Worm (Caenorhabditis elegans): ENCODE data around the gene oac-11.

Gene oac-11

ce11 chrII:3878330-3878729 lies 17.6 kb upstream of the oac-11 start, which contains the start of gene srh-250:
srh-250 (plus strand) TSS chrII:3878630.
- TF ChIP-seq alr-1 (tag; optimal IDR thresholded peaks at IDR 0.05), result no peak
- TF ChIP-seq mab-5 (tag; optimal IDR thresholded peaks at IDR 0.05), result no peak
- TF ChIP-seq aly-2 (tag; optimal IDR thresholded peaks at IDR 0.05), result no peak
- no peak for TF ChIP-seq zag-1 (tag; optimal IDR thresholded peaks at IDR 0.05)
- no peak for TF ChIP-seq ztf-11 (tag; optimal IDR thresholded peaks at IDR 0.05)
- no peak for TF ChIP-seq nhr-10 (tag; optimal IDR thresholded peaks at IDR 0.05)
- no peak for TF ChIP-seq peb-1 (tag; optimal IDR thresholded peaks at IDR 0.05)
- no peak for TF ChIP-seq egl-27 (tag; optimal IDR thresholded peaks at IDR 0.05)
- no peak for TF ChIP-seq unc-55 (GFP tag; optimal IDR thresholded peaks at IDR 0.05)
- TF ChIP-seq lin-11 (tag; optimal IDR thresholded peaks at IDR 0.05), result no peak
- no peak for TF ChIP-seq ztf-1 (GFP tag; conservative IDR thresholded peaks at IDR 0.05)
- TF ChIP-seq nhr-23 (tag; optimal IDR thresholded peaks at IDR 0.05), result no peak
- TF ChIP-seq nhr-11 (tag; optimal IDR thresholded peaks at IDR 0.05), result no peak
- TF ChIP-seq ztf-4 (tag; optimal IDR thresholded peaks at IDR 0.05), result no peak
- TF ChIP-seq lsy-2 (tag; optimal IDR thresholded peaks at IDR 0.05), result no peak
- TF ChIP-seq crh-2 (tag; optimal IDR thresholded peaks at IDR 0.05), result no peak
- no peak for TF ChIP-seq nhr-21 (tag; optimal IDR thresholded peaks at IDR 0.05)

- TF ChIP-seq crh-2 (tag; optimal IDR thresholded peaks at IDR 0.05) (no peak), ztf-11 (tag; optimal IDR thresholded peaks at IDR 0.05) (no peak), lsy-2 (tag; optimal IDR thresholded peaks at IDR 0.05) (no peak), aly-2 (tag; optimal IDR thresholded peaks at IDR 0.05) (no peak), ztf-1 (GFP tag; conservative IDR thresholded peaks at IDR 0.05) (no peak), mab-5 (tag; optimal IDR thresholded peaks at IDR 0.05) (no peak), Y55F3AM.14 (GFP tag; optimal IDR thresholded peaks at IDR 0.05) (no peak), unc-39 (tag; optimal IDR thresholded peaks at IDR 0.05) (no peak), peb-1 (tag; optimal IDR thresholded peaks at IDR 0.05) (no peak), nhr-6 (tag; optimal IDR thresholded peaks at IDR 0.05) (no peak), sma-3 (GFP tag; optimal IDR thresholded peaks at IDR 0.05) (no peak), skn-1 (tag; optimal IDR thresholded peaks at IDR 0.05) (no peak), lin-11 (tag; optimal IDR thresholded peaks at IDR 0.05) (no peak), elt-1 (tag; optimal IDR thresholded peaks at IDR 0.05) (no peak)
These were observed 17.1 kb upstream of the oac-11 start, which contains the start of gene sdz-7 for ce11 chrII:3877874-3878273. sdz-7 (minus strand) TSS chrII:3877974.

DNA sequence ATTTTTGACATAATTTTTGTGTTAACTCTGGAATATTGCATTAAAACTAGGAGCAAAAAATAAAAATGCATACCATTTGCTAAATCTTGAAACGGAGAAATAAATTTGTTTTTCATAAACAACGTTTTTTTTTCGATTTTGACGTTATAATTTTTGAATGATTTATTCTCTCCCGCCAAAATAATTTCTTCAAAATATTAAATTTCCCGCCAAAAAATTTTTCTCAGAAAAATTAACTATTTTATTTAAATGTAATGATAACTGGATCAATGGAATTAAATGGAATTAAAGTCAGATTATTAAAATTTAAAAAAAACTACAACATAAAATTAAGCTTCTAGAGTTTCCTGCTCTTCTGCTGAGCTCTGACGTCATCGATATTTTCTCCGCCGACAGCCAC lies 16.4 kb upstream of the oac-11 start, which contains the start of gene nep-3:
TSS of gene nep-3 (minus strand) at position 101 of the 400 bp plus-strand sequence.
- TF ChIP-seq nhr-21 (tag; optimal IDR thresholded peaks at IDR 0.05) (no peak), unc-39 (tag; optimal IDR thresholded peaks at IDR 0.05) (no peak), nhr-10 (tag; optimal IDR thresholded peaks at IDR 0.05) (no peak), alr-1 (tag; optimal IDR thresholded peaks at IDR 0.05) (no peak)

- TF ChIP-seq nhr-12 (tag; optimal IDR thresholded peaks at IDR 0.05), result no peak
- no peak for TF ChIP-seq ZK546.5 (tag; optimal IDR thresholded peaks at IDR 0.05)
- TF ChIP-seq lin-39 (tag; optimal IDR thresholded peaks at IDR 0.05), result no peak
- no peak for TF ChIP-seq ama-1 (optimal IDR thresholded peaks at IDR 0.05)
- no peak for TF ChIP-seq ztf-4 (tag; optimal IDR thresholded peaks at IDR 0.05)
- no peak for TF ChIP-seq C34F6.9 (tag; optimal IDR thresholded peaks at IDR 0.05)
- no peak for TF ChIP-seq unc-55 (GFP tag; optimal IDR thresholded peaks at IDR 0.05)
- TF ChIP-seq nhr-129 (tag; optimal IDR thresholded peaks at IDR 0.05), result no peak
- no peak for TF ChIP-seq Y55F3AM.14 (GFP tag; optimal IDR thresholded peaks at IDR 0.05)
- TF ChIP-seq unc-62 (GFP tag; optimal IDR thresholded peaks at IDR 0.05), result no peak
- no peak for TF ChIP-seq nhr-23 (tag; optimal IDR thresholded peaks at IDR 0.05)
- no peak for TF ChIP-seq alr-1 (tag; optimal IDR thresholded peaks at IDR 0.05)
These were observed 8.9 kb upstream of the oac-11 start, which contains the start of gene oac-10 for ce11 chrII:3869601-3870000. oac-10 (plus strand) TSS chrII:3869901.

DNA sequence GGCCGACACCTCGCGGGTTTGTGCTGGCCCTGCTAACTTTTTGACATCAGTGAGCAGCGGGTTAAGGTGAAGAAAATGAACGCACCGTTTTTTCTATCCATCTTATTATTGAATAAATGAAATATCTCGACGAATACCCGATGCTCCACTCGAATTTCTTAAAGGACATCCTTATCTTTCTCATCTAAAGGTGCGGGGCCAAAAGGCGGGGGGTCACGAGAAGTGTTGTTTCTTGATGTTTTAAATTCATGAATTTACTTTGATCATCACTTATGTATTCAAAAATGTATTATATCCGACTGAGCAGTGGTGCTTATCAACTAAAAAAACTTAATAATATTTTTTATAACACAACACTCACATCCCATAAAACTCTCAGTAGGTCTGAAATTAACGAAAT lies 3.9 kb upstream of the oac-11 start, which contains the start of gene nhr-261:
TSS of gene nhr-261 (minus strand) at position 101 of the 400 bp plus-strand sequence.
- TF ChIP-seq ztf-4 (tag; optimal IDR thresholded peaks at IDR 0.05), result no peak
- TF ChIP-seq unc-39 (tag; optimal IDR thresholded peaks at IDR 0.05), result no peak
- no peak for TF ChIP-seq Y55F3AM.14 (GFP tag; optimal IDR thresholded peaks at IDR 0.05)
- no peak for TF ChIP-seq sma-3 (GFP tag; optimal IDR thresholded peaks at IDR 0.05)
- no peak for TF ChIP-seq egl-27 (tag; optimal IDR thresholded peaks at IDR 0.05)
- no peak for TF ChIP-seq unc-62 (GFP tag; optimal IDR thresholded peaks at IDR 0.05)
- no peak for TF ChIP-seq ztf-1 (GFP tag; conservative IDR thresholded peaks at IDR 0.05)
- TF ChIP-seq gmeb-1 (tag; optimal IDR thresholded peaks at IDR 0.05), result no peak
- TF ChIP-seq nhr-21 (tag; optimal IDR thresholded peaks at IDR 0.05), result no peak
- no peak for TF ChIP-seq lin-11 (tag; optimal IDR thresholded peaks at IDR 0.05)
- no peak for TF ChIP-seq mab-5 (tag; optimal IDR thresholded peaks at IDR 0.05)

DNA sequence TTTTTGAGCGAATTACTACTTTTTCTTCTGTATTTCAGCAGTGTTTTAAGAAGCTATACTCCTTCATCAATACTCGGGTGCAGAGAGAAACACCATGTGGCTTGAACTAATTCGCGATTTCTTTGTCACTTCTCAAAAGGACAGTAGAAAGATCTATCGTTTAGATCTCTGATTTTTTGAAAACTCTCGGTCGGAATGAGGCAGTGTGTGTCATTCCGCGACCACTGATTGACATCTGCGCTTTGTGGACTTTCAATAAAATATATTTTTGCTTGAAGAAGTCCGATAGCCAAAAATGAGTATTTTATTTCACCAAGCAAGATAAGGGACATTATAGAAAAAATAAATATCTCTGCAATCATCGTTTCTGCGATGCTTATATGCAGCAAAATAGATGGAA lies 1.3 kb upstream of the oac-11 start:
- TF ChIP-seq ceh-16 (tag; optimal IDR thresholded peaks at IDR 0.05), result no peak
- peak; percentile 76 for TF ChIP-seq elt-1 (tag; optimal IDR thresholded peaks at IDR 0.05)

All from whole organism, L2 larva.